Fruit fly (Drosophila melanogaster) whole organism, embryonic: ENCODE data around the gene dpr18.

Experiments used
- Abd-B ChIP-seq: fragments of 200-800 bp; sonication (Bioruptor generic); optimal IDR thresholded peaks from 2 replicates; lab custom pipeline; 2018; ENCODE audit warnings: missing biosample characterization, mild to moderate bottlenecking, missing genetic modification characterization, moderate library complexity
- B-H2 ChIP-seq: fragments of 200-800 bp; sonication (Bioruptor generic); optimal IDR thresholded peaks from 2 replicates; lab custom pipeline; 2018; ENCODE audit warnings: missing biosample characterization, mild to moderate bottlenecking, missing genetic modification characterization
- Blimp-1 ChIP-seq: fragments of 200-800 bp; sonication (Bioruptor generic); optimal IDR thresholded peaks from 3 replicates; lab custom pipeline; 2018; ENCODE audit warnings: missing biosample characterization, missing genetic modification characterization, mild to moderate bottlenecking, moderate library complexity, missing genetic modification reagents
- CG10274 ChIP-seq: fragments of 200-800 bp; sonication (Bioruptor generic); optimal IDR thresholded peaks from 3 replicates; lab custom pipeline; 2017; ENCODE audit warnings: missing biosample characterization, mild to moderate bottlenecking, missing genetic modification characterization
- CG10366 ChIP-seq: fragments of 200-800 bp; sonication (Bioruptor generic); IDR thresholded peaks from 2 replicates; pipeline ENCODE4 v1.3.6; 2022; ENCODE audit warnings: missing biosample characterization, missing genetic modification characterization
- CG10462 ChIP-seq: fragments of 200-800 bp; sonication (Bioruptor generic); optimal IDR thresholded peaks from 2 replicates; lab custom pipeline; 2016; ENCODE audit warnings: missing biosample characterization, missing genetic modification characterization
- CG12071 ChIP-seq: fragments of 200-800 bp; sonication (Bioruptor generic); optimal IDR thresholded peaks from 3 replicates; lab custom pipeline; 2018; ENCODE audit warnings: missing biosample characterization, mild to moderate bottlenecking, missing genetic modification characterization
- CG14014 ChIP-seq: fragments of 200-800 bp; sonication (Bioruptor generic); IDR thresholded peaks from 2 replicates; pipeline ENCODE4 v1.3.6; 2022; ENCODE audit warnings: missing biosample characterization, missing genetic modification characterization
- CG15601 ChIP-seq: fragments of 200-800 bp; sonication (Bioruptor generic); optimal IDR thresholded peaks from 3 replicates; lab custom pipeline; 2019; ENCODE audit warnings: missing biosample characterization, mild to moderate bottlenecking, missing genetic modification characterization, moderate library complexity
- CG18011 ChIP-seq: fragments of 200-800 bp; sonication (Bioruptor generic); optimal IDR thresholded peaks from 2 replicates; lab custom pipeline; 2017; ENCODE audit warnings: missing biosample characterization, missing genetic modification characterization, mild to moderate bottlenecking, moderate library complexity, missing genotype
- CG18599 ChIP-seq: fragments of 200-800 bp; sonication (Bioruptor generic); optimal IDR thresholded peaks from 3 replicates; lab custom pipeline; 2017; ENCODE audit warnings: missing biosample characterization, missing genetic modification characterization, mild to moderate bottlenecking, moderate library complexity, missing genetic modification reagents
- CG2129 ChIP-seq: fragments of 200-800 bp; sonication (Bioruptor generic); IDR thresholded peaks from 2 replicates; pipeline ENCODE4 v1.3.6; 2022; ENCODE audit warnings: missing biosample characterization, missing genetic modification characterization; ENCODE audit not compliant: partially characterized antibody
- CG31365 ChIP-seq: fragments of 200-800 bp; sonication (Bioruptor generic); optimal IDR thresholded peaks from 2 replicates; lab custom pipeline; 2018; ENCODE audit warnings: missing biosample characterization, mild to moderate bottlenecking, missing genetic modification characterization
- CG34376 ChIP-seq: fragments of 200-800 bp; sonication (Bioruptor generic); optimal IDR thresholded peaks from 2 replicates; lab custom pipeline; 2018; ENCODE audit warnings: missing biosample characterization, mild to moderate bottlenecking, missing genetic modification characterization
- CG4282 ChIP-seq: fragments of 200-800 bp; sonication (Bioruptor generic); optimal IDR thresholded peaks from 2 replicates; lab custom pipeline; 2016; ENCODE audit warnings: missing biosample characterization, missing genetic modification characterization
- CG4617 ChIP-seq: fragments of 200-800 bp; sonication (Bioruptor generic); optimal IDR thresholded peaks from 3 replicates; lab custom pipeline; 2016; ENCODE audit warnings: missing biosample characterization, missing genetic modification characterization, borderline replicate concordance
- CG7556 ChIP-seq: fragments of 200-800 bp; sonication (Bioruptor generic); optimal IDR thresholded peaks from 2 replicates; lab custom pipeline; 2017; ENCODE audit warnings: missing biosample characterization, mild to moderate bottlenecking, missing genetic modification characterization
- CG7928 ChIP-seq: fragments of 200-800 bp; sonication (Bioruptor generic); optimal IDR thresholded peaks from 2 replicates; lab custom pipeline; 2017; ENCODE audit warnings: missing biosample characterization, mild to moderate bottlenecking, missing genetic modification characterization
- CG9932 ChIP-seq: fragments of 200-800 bp; sonication (Bioruptor generic); IDR thresholded peaks from 2 replicates; pipeline ENCODE4 v1.3.6; 2022; ENCODE audit warnings: missing biosample characterization, missing genetic modification characterization
- Dek ChIP-seq: fragments of 200-800 bp; sonication (Bioruptor generic); optimal IDR thresholded peaks from 3 replicates; lab custom pipeline; 2019; ENCODE audit warnings: missing biosample characterization, mild to moderate bottlenecking, missing genetic modification characterization, moderate library complexity
- Hand ChIP-seq: fragments of 200-800 bp; sonication (Bioruptor generic); optimal IDR thresholded peaks from 2 replicates; lab custom pipeline; 2017; ENCODE audit warnings: mild to moderate bottlenecking, missing biosample characterization, missing genetic modification reagents, missing genetic modification characterization
- HmgZ ChIP-seq: fragments of 200-800 bp; sonication (Bioruptor generic); optimal IDR thresholded peaks from 2 replicates; lab custom pipeline; 2018; ENCODE audit warnings: missing biosample characterization, mild to moderate bottlenecking, missing genetic modification characterization
- Hr39 ChIP-seq: fragments of >200 bp; optimal IDR thresholded peaks from 2 replicates; lab custom pipeline; 2017
- MTF-1 ChIP-seq: fragments of 200-800 bp; sonication (Bioruptor generic); optimal IDR thresholded peaks from 2 replicates; lab custom pipeline; 2018; ENCODE audit warnings: missing biosample characterization, mild to moderate bottlenecking, missing genetic modification characterization, borderline replicate concordance
- NFAT ChIP-seq: fragments of 200-800 bp; sonication (Bioruptor generic); IDR thresholded peaks from 2 replicates; pipeline ENCODE4 v1.3.6; 2022; ENCODE audit warnings: missing biosample characterization, missing genetic modification characterization
- Nf-YB ChIP-seq: fragments of 200-800 bp; sonication (Bioruptor generic); optimal IDR thresholded peaks from 3 replicates; lab custom pipeline; 2019; ENCODE audit warnings: missing biosample characterization, mild to moderate bottlenecking, missing genetic modification characterization, moderate library complexity
- Sox100B ChIP-seq: fragments of 200-800 bp; sonication (Bioruptor generic); optimal IDR thresholded peaks from 3 replicates; lab custom pipeline; 2018; ENCODE audit warnings: missing biosample characterization, mild to moderate bottlenecking, missing genetic modification characterization
- Sry-δ ChIP-seq: fragments of 200-800 bp; sonication (Bioruptor generic); optimal IDR thresholded peaks from 2 replicates; lab custom pipeline; 2016; ENCODE audit warnings: missing biosample characterization, missing genetic modification characterization
- Taf1 ChIP-seq: fragments of 200-800 bp; sonication (Bioruptor generic); IDR thresholded peaks from 2 replicates; pipeline ENCODE4 v1.3.6; 2022; ENCODE audit warnings: missing biosample characterization, missing genetic modification characterization
- Usf ChIP-seq: fragments of 200-800 bp; sonication (Bioruptor generic); optimal IDR thresholded peaks from 2 replicates; lab custom pipeline; 2017; ENCODE audit warnings: missing genotype, missing biosample characterization, missing genetic modification characterization
- Vsx1 ChIP-seq: fragments of 200-800 bp; sonication (Bioruptor generic); optimal IDR thresholded peaks from 2 replicates; lab custom pipeline; 2017; ENCODE audit warnings: missing biosample characterization, mild to moderate bottlenecking, missing genetic modification characterization, missing genetic modification reagents
- Xrp1 ChIP-seq: fragments of 200-800 bp; sonication (Bioruptor generic); IDR thresholded peaks from 2 replicates; pipeline ENCODE4 v1.3.6; 2022; ENCODE audit warnings: missing biosample characterization, missing genetic modification characterization
- bcd ChIP-seq: fragments of 200-800 bp; sonication (Bioruptor generic); optimal IDR thresholded peaks from 2 replicates; lab custom pipeline; 2017; ENCODE audit warnings: missing biosample characterization, mild to moderate bottlenecking, missing genetic modification characterization
- cad ChIP-seq: fragments of >200 bp; optimal IDR thresholded peaks from 2 replicates; lab custom pipeline; 2017; ENCODE audit warnings: missing biosample characterization, missing genetic modification characterization
- chinmo ChIP-seq: fragments of 200-800 bp; sonication (Bioruptor generic); IDR thresholded peaks from 4 replicates; pipeline ENCODE4 v1.3.6; 2022; ENCODE audit warnings: missing biosample characterization, missing genetic modification characterization; ENCODE audit not compliant: partially characterized antibody
- da ChIP-seq: fragments of 200-800 bp; sonication (Bioruptor generic); optimal IDR thresholded peaks from 2 replicates; lab custom pipeline; 2016; ENCODE audit warnings: missing biosample characterization, missing genetic modification characterization
- dmrt11E ChIP-seq: fragments of 200-800 bp; sonication (Bioruptor generic); optimal IDR thresholded peaks from 3 replicates; lab custom pipeline; 2018; ENCODE audit warnings: missing biosample characterization, mild to moderate bottlenecking, missing genetic modification characterization, moderate library complexity
- ewg ChIP-seq: fragments of 200-800 bp; sonication (Bioruptor generic); optimal IDR thresholded peaks from 3 replicates; lab custom pipeline; 2017; ENCODE audit warnings: mild to moderate bottlenecking, missing biosample characterization, missing genetic modification reagents, missing genetic modification characterization
- fd3F ChIP-seq: fragments of 200-800 bp; sonication (Bioruptor generic); optimal IDR thresholded peaks from 2 replicates; lab custom pipeline; 2018; ENCODE audit warnings: missing biosample characterization, mild to moderate bottlenecking, missing genetic modification characterization, moderate library complexity
- gsb ChIP-seq: fragments of 200-800 bp; sonication (Bioruptor generic); IDR thresholded peaks from 2 replicates; pipeline ENCODE4 v1.3.6; 2022; ENCODE audit warnings: missing biosample characterization, missing genetic modification characterization
- kah ChIP-seq: fragments of 200-800 bp; sonication (Bioruptor generic); optimal IDR thresholded peaks from 2 replicates; lab custom pipeline; 2018; ENCODE audit warnings: missing biosample characterization, mild to moderate bottlenecking, missing genetic modification characterization
- ken ChIP-seq: fragments of 200-800 bp; sonication (Bioruptor generic); IDR thresholded peaks from 3 replicates; pipeline ENCODE4 v1.3.6; 2022; ENCODE audit warnings: missing biosample characterization, missing genetic modification characterization
- lilli ChIP-seq: fragments of 200-800 bp; sonication (Bioruptor generic); optimal IDR thresholded peaks from 3 replicates; lab custom pipeline; 2016; ENCODE audit warnings: missing biosample characterization, missing genetic modification characterization
- lmd ChIP-seq: fragments of 200-800 bp; sonication (Bioruptor generic); IDR thresholded peaks from 2 replicates; pipeline ENCODE4 v1.3.6; 2022; ENCODE audit warnings: missing biosample characterization, missing genetic modification characterization
- pfk ChIP-seq: fragments of 200-800 bp; sonication (Bioruptor generic); optimal IDR thresholded peaks from 2 replicates; lab custom pipeline; 2018; ENCODE audit warnings: missing biosample characterization, mild to moderate bottlenecking, missing genetic modification characterization, moderate library complexity
- shn ChIP-seq: fragments of 200-800 bp; sonication (Bioruptor generic); optimal IDR thresholded peaks from 3 replicates; lab custom pipeline; 2016; ENCODE audit warnings: missing biosample characterization, missing genetic modification characterization
- so ChIP-seq: fragments of 200-800 bp; sonication (Bioruptor generic); IDR thresholded peaks from 3 replicates; pipeline ENCODE4 v1.3.6; 2022; ENCODE audit warnings: missing biosample characterization, missing genetic modification characterization
- sug ChIP-seq: fragments of 200-800 bp; optimal IDR thresholded peaks from 2 replicates; lab custom pipeline; 2019; ENCODE audit warnings: missing biosample characterization, mild to moderate bottlenecking, missing genetic modification characterization, moderate library complexity
- tx ChIP-seq: fragments of 200-800 bp; sonication (Bioruptor generic); optimal IDR thresholded peaks from 2 replicates; lab custom pipeline; 2016; ENCODE audit warnings: missing biosample characterization, missing genetic modification characterization
- usp ChIP-seq: fragments of >200 bp; optimal IDR thresholded peaks from 2 replicates; lab custom pipeline; 2017; ENCODE audit warnings: missing biosample characterization, missing genetic modification characterization

Gene dpr18

DNA sequence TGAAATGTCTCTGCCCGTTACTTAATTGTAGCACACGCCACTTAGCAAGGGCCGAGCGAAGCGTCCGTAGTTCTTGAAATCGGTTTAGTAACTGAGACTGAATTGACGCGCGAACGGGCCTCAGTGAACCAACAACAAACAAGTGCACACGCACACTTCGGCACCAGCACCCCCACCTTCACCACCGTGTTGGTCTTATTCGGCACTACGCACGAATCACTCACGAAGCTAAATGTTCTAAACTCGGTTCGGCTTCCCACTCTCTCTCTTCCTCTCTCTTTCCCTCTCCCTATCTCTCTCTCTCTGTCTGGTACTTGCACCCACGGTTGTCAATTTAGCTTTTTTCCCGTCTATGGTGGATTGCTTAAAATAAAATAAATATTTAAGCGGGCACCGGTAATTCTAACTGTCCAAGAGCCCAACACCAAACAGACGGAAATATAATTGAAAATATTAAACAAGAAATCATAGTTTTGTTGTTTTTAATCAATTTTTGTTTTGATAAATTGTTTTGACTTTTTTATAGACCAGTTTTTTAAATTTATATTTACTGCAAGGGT lies 28.0 kb downstream of the dpr18 start, which contains the start of gene Tob (continued):
- peak; percentile 33 for TF ChIP-seq CG18599 (GFP tag; lab: Kevin White, UChicago)
- no peak for TF ChIP-seq shn (GFP tag; lab: Kevin White, UChicago)
- no peak for TF ChIP-seq lmd (GFP tag; lab: Robert Waterston, UW)
- TF ChIP-seq Xrp1 (GFP tag; lab: Robert Waterston, UW) = peak; percentile 11; the same call in 1 of the 2 replicates
- peak; percentile 51 for TF ChIP-seq CG34376
- TF ChIP-seq Sry-δ (GFP tag; lab: Kevin White, UChicago) = no peak
- TF ChIP-seq cad = no peak
- TF ChIP-seq lilli (GFP tag; lab: Kevin White, UChicago) = peak; percentile 11
- no peak for TF ChIP-seq CG31365 (tag; lab: Kevin White, UChicago)
- no peak for TF ChIP-seq CG10462 (GFP tag; lab: Kevin White, UChicago)
- no peak for TF ChIP-seq da
- peak; percentile 3 for TF ChIP-seq Hand
- TF ChIP-seq B-H2 = peak; percentile 1
- TF ChIP-seq HmgZ = peak; percentile 52
- no peak for TF ChIP-seq gsb (GFP tag; lab: Robert Waterston, UW)
- no peak for TF ChIP-seq CG7928 (GFP tag; lab: Kevin White, UChicago)
- no peak for TF ChIP-seq CG15601 (tag; lab: Kevin White, UChicago)
- TF ChIP-seq CG10274 = no peak
- peak; percentile 3 for TF ChIP-seq Nf-YB (GFP tag; lab: Kevin White, UChicago)
- peak; percentile 6 for TF ChIP-seq Dek (tag; lab: Kevin White, UChicago)
- peak; percentile 33 for TF ChIP-seq ewg (GFP tag; lab: Kevin White, UChicago)
- no peak for TF ChIP-seq CG4617 (GFP tag; lab: Kevin White, UChicago)
- TF ChIP-seq CG18011 (GFP tag; lab: Kevin White, UChicago) = no peak
- TF ChIP-seq NFAT (GFP tag; lab: Robert Waterston, UW) = no peak
- peak; percentile 52 for TF ChIP-seq MTF-1 (GFP tag; lab: Kevin White, UChicago)
- no peak for TF ChIP-seq Usf (GFP tag; lab: Kevin White, UChicago)
- peak; percentile 26 for TF ChIP-seq Sox100B (GFP tag; lab: Kevin White, UChicago)
- no peak for TF ChIP-seq usp
- TF ChIP-seq kah (GFP tag; lab: Kevin White, UChicago) = no peak
- TF ChIP-seq CG14014 = peak; percentile 28; the same call in 1 of the 2 replicates
- no peak; the same call in 1 of the 2 replicates for TF ChIP-seq CG10366 (GFP tag; lab: Robert Waterston, UW)
- peak; percentile 19 for TF ChIP-seq Blimp-1 (GFP tag; lab: Kevin White, UChicago)
- peak; percentile 23 for TF ChIP-seq Vsx1 (GFP tag; lab: Kevin White, UChicago)
- no peak for TF ChIP-seq Hr39 (lab: Kevin White, UChicago)
- TF ChIP-seq CG2129 (GFP tag; lab: Robert Waterston, UW) = no peak
- TF ChIP-seq bcd (GFP tag; lab: Kevin White, UChicago) = no peak
- TF ChIP-seq CG9932 = no peak
- TF ChIP-seq CG7556 (GFP tag; lab: Kevin White, UChicago) = peak; percentile 1
- TF ChIP-seq sug (tag; lab: Kevin White, UChicago) = peak; percentile 82
- TF ChIP-seq dmrt11E (tag; lab: Kevin White, UChicago) = no peak
- no peak for TF ChIP-seq pfk (GFP tag; lab: Kevin White, UChicago)
- no peak for TF ChIP-seq fd3F (GFP tag; lab: Kevin White, UChicago)
- TF ChIP-seq CG12071 (GFP tag; lab: Kevin White, UChicago) = peak; percentile 17
- TF ChIP-seq CG4282 = no peak
- TF ChIP-seq Taf1 = 0 out of 2 replicates have a peak, but pooled peaks have one; percentile 20
- no peak for TF ChIP-seq ken (GFP tag; lab: Robert Waterston, UW)
- TF ChIP-seq tx (GFP tag; lab: Kevin White, UChicago) = no peak
- TF ChIP-seq so (GFP tag; lab: Robert Waterston, UW) = peak; percentile 32; the same call in 1 of the 3 replicates
- TF ChIP-seq chinmo (GFP tag; lab: Robert Waterston, UW) = peak; percentile 97
- TF ChIP-seq Abd-B = no peak
